Worm (Caenorhabditis elegans) whole organism, L2 larva: ENCODE measurements around the gene ntl-3.

Experiments used
- R02D3.7 ChIP-seq: fragments of 150-350 bp; optimal IDR thresholded peaks from 2 replicates; lab custom pipeline; 2014; ENCODE audit warnings: missing biosample characterization, missing genetic modification characterization
- Y55F3AM.14 ChIP-seq: fragments of 200-800 bp; sonication (Bioruptor generic); optimal IDR thresholded peaks from 2 replicates; lab custom pipeline; 2018; ENCODE audit warnings: mild to moderate bottlenecking, missing genetic modification characterization, missing compliant biosample characterization
- dmd-4 ChIP-seq: sonication (generic microtip); optimal IDR thresholded peaks from 2 replicates; lab custom pipeline; 2017; ENCODE audit warnings: missing biosample characterization, missing genetic modification characterization
- elt-3 ChIP-seq: sonication (generic microtip); optimal IDR thresholded peaks from 2 replicates; lab custom pipeline; 2017; ENCODE audit warnings: missing biosample characterization, missing genetic modification characterization
- lsy-2 ChIP-seq, 2 experiments: fragments of 150-350 bp in 1 of 2; sonication (generic microtip) in 1 of 2; optimal IDR thresholded peaks; 2 replicates each; lab custom pipeline; 2014 to 2017; ENCODE audit warnings: missing biosample characterization in 2 of 2, missing genetic modification characterization in 2 of 2
- mab-5 ChIP-seq: fragments of 150-350 bp; optimal IDR thresholded peaks from 2 replicates; lab custom pipeline; 2014; ENCODE audit warnings: missing biosample characterization, missing genetic modification characterization
- nhr-6 ChIP-seq: fragments of 150-350 bp; optimal IDR thresholded peaks from 2 replicates; lab custom pipeline; 2014; ENCODE audit warnings: missing biosample characterization, missing genetic modification characterization
- snpc-4 ChIP-seq: fragments of 150-350 bp; optimal IDR thresholded peaks from 2 replicates; lab custom pipeline; 2014; ENCODE audit warnings: missing biosample characterization, missing genetic modification characterization
- unc-39 ChIP-seq: fragments of 150-350 bp; optimal IDR thresholded peaks from 2 replicates; lab custom pipeline; 2014; ENCODE audit warnings: missing biosample characterization, missing genetic modification characterization
- unc-55 ChIP-seq: fragments of 150-350 bp; sonication (generic microtip); optimal IDR thresholded peaks from 3 replicates; lab custom pipeline; 2014; ENCODE audit warnings: missing biosample characterization, missing genetic modification reagents, missing genetic modification characterization
- unc-62 ChIP-seq: fragments of 150-350 bp; optimal IDR thresholded peaks from 2 replicates; lab custom pipeline; 2014; ENCODE audit warnings: missing biosample characterization, missing genetic modification reagents, missing genetic modification characterization
- ztf-11 ChIP-seq: sonication (generic microtip); optimal IDR thresholded peaks from 2 replicates; lab custom pipeline; 2017; ENCODE audit warnings: missing biosample characterization, missing genetic modification characterization

DNA sequence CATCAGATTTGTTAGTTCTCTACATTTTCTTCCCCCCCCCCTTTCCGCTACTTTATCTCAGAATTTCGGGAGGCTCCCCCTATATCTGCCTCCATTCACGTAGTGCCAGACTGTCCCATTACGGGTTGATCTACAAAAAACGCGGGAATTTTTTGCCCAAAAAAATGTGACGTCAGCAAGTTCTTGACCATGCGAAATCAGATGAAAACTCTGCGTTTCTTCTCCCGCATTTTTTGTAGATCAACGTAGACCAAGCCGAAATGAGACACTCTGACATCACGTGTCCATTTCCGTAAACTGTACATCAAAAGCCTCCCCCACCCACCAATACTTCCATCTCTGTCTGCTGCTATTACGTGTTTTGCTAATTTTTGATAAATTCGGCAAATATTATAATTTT, 21.7 kb downstream of the ntl-3 start:
- no peak for TF ChIP-seq nhr-6
- TF ChIP-seq unc-62 (GFP tag; lab: Kevin White, UChicago) = no peak
- TF ChIP-seq snpc-4 (tag; lab: Kevin White, UChicago) = no peak
- TF ChIP-seq unc-55 (GFP tag; lab: Kevin White, UChicago) = no peak
- TF ChIP-seq mab-5 = no peak
- TF ChIP-seq R02D3.7 (tag; lab: Kevin White, UChicago) = no peak
- no peak for TF ChIP-seq ztf-11
- TF ChIP-seq unc-39 (tag; lab: Kevin White, UChicago) = no peak
- no peak for TF ChIP-seq lsy-2 (tag; optimal IDR thresholded peaks at IDR 0.05; lab: Kevin White, UChicago)
- no peak for TF ChIP-seq elt-3 (tag; lab: Kevin White, UChicago)
- no peak for TF ChIP-seq dmd-4 (tag; lab: Kevin White, UChicago)
- no peak for TF ChIP-seq Y55F3AM.14 (GFP tag; lab: Kevin White, UChicago)
